Worm (Caenorhabditis elegans) whole organism, L2 larva: ENCODE measurements around the gene K03B8.14.

Experiments used
- C34F6.9 ChIP-seq: fragments of 150-350 bp; optimal IDR thresholded peaks from 2 replicates; lab custom pipeline; 2014; ENCODE audit warnings: missing biosample characterization, missing genetic modification characterization
- R02D3.7 ChIP-seq: fragments of 150-350 bp; optimal IDR thresholded peaks from 2 replicates; lab custom pipeline; 2014; ENCODE audit warnings: missing biosample characterization, missing genetic modification characterization
- Y55F3AM.14 ChIP-seq: fragments of 200-800 bp; sonication (Bioruptor generic); optimal IDR thresholded peaks from 2 replicates; lab custom pipeline; 2018; ENCODE audit warnings: mild to moderate bottlenecking, missing genetic modification characterization, missing compliant biosample characterization
- ZK546.5 ChIP-seq: sonication (generic microtip); optimal IDR thresholded peaks from 2 replicates; lab custom pipeline; 2017; ENCODE audit warnings: missing biosample characterization, missing genetic modification characterization
- alr-1 ChIP-seq: fragments of 150-350 bp; optimal IDR thresholded peaks from 2 replicates; lab custom pipeline; 2014; ENCODE audit warnings: missing biosample characterization, missing genetic modification characterization
- aly-2 ChIP-seq: fragments of 150-350 bp; optimal IDR thresholded peaks from 2 replicates; lab custom pipeline; 2014; ENCODE audit warnings: missing biosample characterization, missing genetic modification characterization
- blmp-1 ChIP-seq: sonication (generic microtip); optimal IDR thresholded peaks from 2 replicates; lab custom pipeline; 2017; ENCODE audit warnings: missing genetic modification characterization, mild to moderate bottlenecking, missing compliant biosample characterization, antibody characterized with exemption, moderate library complexity; ENCODE audit not compliant: insufficient read depth
- ceh-82 ChIP-seq: fragments of 150-350 bp; optimal IDR thresholded peaks from 2 replicates; lab custom pipeline; 2014; ENCODE audit warnings: missing biosample characterization, missing genetic modification characterization
- crh-2 ChIP-seq: sonication (generic microtip); optimal IDR thresholded peaks from 2 replicates; lab custom pipeline; 2017; ENCODE audit warnings: missing biosample characterization, missing genetic modification characterization
- dmd-4 ChIP-seq: sonication (generic microtip); optimal IDR thresholded peaks from 2 replicates; lab custom pipeline; 2017; ENCODE audit warnings: missing biosample characterization, missing genetic modification characterization
- fos-1 ChIP-seq: fragments of 150-350 bp; optimal IDR thresholded peaks from 2 replicates; lab custom pipeline; 2014; ENCODE audit warnings: missing biosample characterization, missing genetic modification characterization
- lin-11 ChIP-seq: fragments of 150-350 bp; sonication (generic microtip); optimal IDR thresholded peaks from 2 replicates; lab custom pipeline; 2014; ENCODE audit warnings: missing biosample characterization, missing genetic modification characterization, inconsistent platforms, mixed read lengths
- lin-13 ChIP-seq: fragments of 150-350 bp; optimal IDR thresholded peaks from 2 replicates; lab custom pipeline; 2014; ENCODE audit warnings: missing biosample characterization, missing genetic modification reagents, missing genetic modification characterization
- lin-39 ChIP-seq: fragments of 150-350 bp; optimal IDR thresholded peaks from 2 replicates; lab custom pipeline; 2014; ENCODE audit warnings: missing biosample characterization, missing genetic modification reagents, missing genetic modification characterization
- lsy-2 ChIP-seq, 2 experiments: fragments of 150-350 bp in 1 of 2; sonication (generic microtip) in 1 of 2; optimal IDR thresholded peaks; 2 replicates each; lab custom pipeline; 2014 to 2017; ENCODE audit warnings: missing biosample characterization in 2 of 2, missing genetic modification characterization in 2 of 2
- mbf-1 ChIP-seq: sonication (generic microtip); optimal IDR thresholded peaks from 2 replicates; lab custom pipeline; 2017; ENCODE audit warnings: missing biosample characterization, missing genetic modification characterization
- mdl-1 ChIP-seq, 2 experiments: fragments of 150-350 bp in 1 of 2; sonication (generic microtip) in 1 of 2; optimal IDR thresholded peaks; 2 replicates each; lab custom pipeline; 2017; ENCODE audit warnings: missing biosample characterization in 2 of 2, missing genetic modification characterization in 2 of 2
- nhr-10 ChIP-seq: sonication (generic microtip); optimal IDR thresholded peaks from 2 replicates; lab custom pipeline; 2017; ENCODE audit warnings: missing biosample characterization, missing genetic modification characterization
- nhr-11 ChIP-seq: fragments of 150-350 bp; optimal IDR thresholded peaks from 2 replicates; lab custom pipeline; 2014; ENCODE audit warnings: missing biosample characterization, missing genetic modification characterization
- nhr-12 ChIP-seq: fragments of 150-350 bp; optimal IDR thresholded peaks from 2 replicates; lab custom pipeline; 2014; ENCODE audit warnings: missing biosample characterization, missing genetic modification characterization
- nhr-23 ChIP-seq: fragments of 150-350 bp; optimal IDR thresholded peaks from 2 replicates; lab custom pipeline; 2014; ENCODE audit warnings: missing biosample characterization, missing genetic modification reagents, missing genetic modification characterization
- nhr-237 ChIP-seq: fragments of 150-350 bp; optimal IDR thresholded peaks from 2 replicates; lab custom pipeline; 2014; ENCODE audit warnings: missing biosample characterization, missing genetic modification characterization
- nhr-25 ChIP-seq: fragments of 150-350 bp; sonication (generic microtip); optimal IDR thresholded peaks from 3 replicates; lab custom pipeline; 2014; ENCODE audit warnings: missing biosample characterization, missing genetic modification characterization
- nhr-6 ChIP-seq: fragments of 150-350 bp; optimal IDR thresholded peaks from 2 replicates; lab custom pipeline; 2014; ENCODE audit warnings: missing biosample characterization, missing genetic modification characterization
- nhr-77 ChIP-seq: fragments of 150-350 bp; optimal IDR thresholded peaks from 2 replicates; lab custom pipeline; 2014; ENCODE audit warnings: missing biosample characterization, missing genetic modification characterization
- sma-3 ChIP-seq: sonication (generic microtip); optimal IDR thresholded peaks from 2 replicates; lab custom pipeline; 2016; ENCODE audit warnings: missing genetic modification reagents, missing genetic modification characterization, missing compliant biosample characterization
- sma-9 ChIP-seq, 2 experiments: fragments of 150-350 bp in 1 of 2; sonication (generic microtip) in 1 of 2; optimal IDR thresholded peaks; 2 replicates each; lab custom pipeline; 2014 to 2016; ENCODE audit warnings: missing genetic modification characterization in 2 of 2, mild to moderate bottlenecking in 1 of 2, missing biosample characterization in 1 of 2, missing compliant biosample characterization in 1 of 2, missing genetic modification reagents in 1 of 2, moderate library complexity in 1 of 2
- snpc-4 ChIP-seq: fragments of 150-350 bp; optimal IDR thresholded peaks from 2 replicates; lab custom pipeline; 2014; ENCODE audit warnings: missing biosample characterization, missing genetic modification characterization
- unc-55 ChIP-seq: fragments of 150-350 bp; sonication (generic microtip); optimal IDR thresholded peaks from 3 replicates; lab custom pipeline; 2014; ENCODE audit warnings: missing biosample characterization, missing genetic modification reagents, missing genetic modification characterization
- unc-62 ChIP-seq: fragments of 150-350 bp; optimal IDR thresholded peaks from 2 replicates; lab custom pipeline; 2014; ENCODE audit warnings: missing biosample characterization, missing genetic modification reagents, missing genetic modification characterization
- ztf-4 ChIP-seq: fragments of 150-350 bp; optimal IDR thresholded peaks from 2 replicates; lab custom pipeline; 2014; ENCODE audit warnings: missing biosample characterization, missing genetic modification characterization

The K03B8.14 gene

DNA sequence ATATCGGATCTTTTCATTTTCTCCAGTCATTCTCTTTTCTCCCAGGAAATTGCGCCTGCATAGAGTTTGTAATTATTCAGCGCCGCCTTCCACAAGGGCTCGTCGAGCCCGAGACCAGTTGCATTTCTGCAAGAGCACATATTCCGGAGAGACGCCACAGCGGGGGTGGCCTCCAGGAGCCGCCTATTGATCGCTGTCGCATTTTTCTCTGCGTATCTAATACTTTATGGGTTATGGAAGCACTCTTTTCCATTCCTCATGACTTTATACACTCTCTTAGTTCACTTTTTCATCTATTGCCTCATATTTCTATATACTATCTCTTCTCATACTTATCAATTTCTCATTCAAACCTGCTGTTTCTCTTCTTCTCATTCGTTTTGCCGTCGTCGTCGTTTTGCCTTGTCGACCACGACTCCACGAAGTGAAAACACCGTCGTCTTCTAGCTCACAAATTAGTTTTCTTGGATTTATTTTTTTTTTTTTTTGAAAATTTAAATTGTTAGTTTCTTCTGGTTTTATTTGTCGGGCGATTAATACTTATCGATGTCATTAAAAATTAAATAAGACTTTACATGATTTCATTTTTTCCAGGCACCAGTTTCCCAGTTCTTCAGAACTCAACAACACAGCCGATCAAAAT, 15.0 kb upstream of the K03B8.14 start, which contains the start of gene cnb-1 (continued):
- TF ChIP-seq ceh-82 (tag; lab: Kevin White, UChicago) (no peak), dmd-4 (no peak), unc-55 (GFP tag; lab: Kevin White, UChicago) (peak; percentile 87), mbf-1 (tag; lab: Kevin White, UChicago) (no peak), nhr-11 (tag; lab: Kevin White, UChicago) (no peak), nhr-25 (tag; lab: Kevin White, UChicago) (no peak), lin-11 (peak; percentile 82), fos-1 (peak; percentile 39), C34F6.9 (tag; lab: Kevin White, UChicago) (peak; percentile 91)

DNA sequence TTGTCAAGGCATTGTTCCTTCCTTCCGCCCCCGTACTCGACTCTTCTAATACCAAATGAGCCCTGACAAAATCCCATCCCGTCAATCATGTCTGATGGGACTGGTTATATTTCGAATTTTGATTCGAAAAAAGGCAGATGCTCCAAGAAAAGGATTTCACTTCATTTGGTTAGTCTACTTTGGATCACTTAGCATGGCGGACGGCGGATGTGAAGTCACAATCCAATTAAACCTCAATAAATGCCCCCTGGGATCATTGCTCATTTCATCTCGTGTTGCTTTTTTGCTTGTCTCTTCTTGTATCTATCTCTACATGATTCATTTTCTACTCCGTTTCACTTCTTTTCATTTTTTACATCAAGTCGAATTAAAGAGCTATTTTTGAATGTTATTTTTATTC, 11.0 kb upstream of the K03B8.14 start:
- no peak for TF ChIP-seq nhr-23
- TF ChIP-seq aly-2 (tag; lab: Kevin White, UChicago): no peak
- no peak for TF ChIP-seq blmp-1
- no peak for TF ChIP-seq alr-1
- no peak for TF ChIP-seq nhr-6 (tag; lab: Kevin White, UChicago)
- no peak for TF ChIP-seq nhr-25 (tag; lab: Kevin White, UChicago)

DNA sequence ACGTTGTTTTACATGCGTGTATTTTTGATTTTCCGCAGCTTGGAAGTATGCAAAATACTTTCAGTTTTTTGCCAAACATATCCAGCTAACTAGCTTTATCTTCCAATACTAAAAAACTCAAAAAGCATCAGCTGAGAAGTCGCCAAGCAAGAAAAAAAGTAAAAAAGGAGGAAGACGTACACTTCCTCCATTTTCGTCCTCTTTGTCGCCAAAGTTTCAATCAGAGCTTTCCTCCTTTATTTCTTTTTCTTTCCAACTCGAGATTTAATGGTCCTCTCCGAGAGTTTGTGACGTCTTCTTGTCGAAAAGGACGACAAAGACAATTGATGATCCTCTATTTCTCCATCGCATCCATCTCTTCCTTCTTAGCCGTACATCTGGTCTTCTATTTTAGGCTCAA, 9.7 kb upstream of the K03B8.14 start:
- TF ChIP-seq unc-55 (GFP tag; lab: Kevin White, UChicago) (no peak), sma-9 (GFP tag; optimal IDR thresholded peaks at IDR 0.05; lab: Kevin White, UChicago) (peak; percentile 16), sma-9 (tag; optimal IDR thresholded peaks at IDR 0.05; lab: Kevin White, UChicago) (no peak)

DNA sequence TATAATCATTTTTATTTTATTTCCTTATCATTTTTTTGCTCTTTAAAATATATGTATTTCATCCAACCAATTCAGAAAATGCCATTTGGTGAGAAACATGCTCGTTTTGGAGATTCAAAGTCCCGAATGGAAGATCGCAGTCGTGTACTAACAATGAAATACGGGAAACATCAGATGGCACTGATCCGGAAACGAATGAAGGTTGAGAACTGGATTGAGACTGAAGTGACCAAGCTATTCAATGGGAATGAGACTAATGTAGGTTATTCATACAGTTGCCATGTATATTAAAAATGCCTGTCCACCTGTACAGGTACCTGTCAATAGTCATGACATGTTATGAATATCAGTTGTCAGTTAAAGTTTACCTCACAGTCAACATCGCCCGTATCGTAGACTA, 7.3 kb upstream of the K03B8.14 start, which contains the start of gene F55C10.5:
TSS of gene F55C10.5 (plus strand) at position 74 of the 400 bp plus-strand sequence.
- no peak for TF ChIP-seq nhr-23
- TF ChIP-seq, all 48 proteins: peak for 0

DNA sequence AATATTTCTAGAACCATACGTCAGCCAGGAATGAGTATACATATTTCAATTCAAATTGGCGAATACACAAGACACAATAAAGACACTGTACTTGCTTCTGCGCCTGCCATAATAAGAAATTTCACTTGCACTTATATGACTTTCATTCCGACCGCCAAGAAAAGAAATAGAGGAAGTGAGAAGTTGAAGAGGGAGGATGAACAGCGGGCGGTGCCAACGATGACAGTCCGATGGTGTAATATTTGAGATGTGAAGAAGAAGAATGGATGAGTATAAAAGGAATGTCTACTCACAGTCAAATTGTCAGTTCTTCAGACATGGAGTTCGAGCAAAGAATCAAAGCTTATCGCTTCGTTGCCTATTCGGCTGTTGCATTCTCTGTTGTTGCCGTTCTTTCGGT, 5.2 kb upstream of the K03B8.14 start, which contains the start of gene col-154:
TSS of gene col-154 (plus strand) at position 301 of the 400 bp plus-strand sequence.
- TF ChIP-seq alr-1: no peak
- TF ChIP-seq lin-39 (tag; lab: Kevin White, UChicago): no peak
- TF ChIP-seq unc-55 (GFP tag; lab: Kevin White, UChicago): no peak
- TF ChIP-seq ZK546.5 (tag; lab: Kevin White, UChicago): no peak
- TF ChIP-seq ztf-4 (tag; lab: Kevin White, UChicago): no peak
- no peak for TF ChIP-seq mdl-1 (tag; optimal IDR thresholded peaks at IDR 0.05; lab: Kevin White, UChicago)
- TF ChIP-seq lsy-2 (tag; optimal IDR thresholded peaks at IDR 0.05; lab: Kevin White, UChicago): no peak
- TF ChIP-seq crh-2 (tag; lab: Kevin White, UChicago): no peak
- no peak for TF ChIP-seq R02D3.7 (tag; lab: Kevin White, UChicago)
- no peak for TF ChIP-seq nhr-25 (tag; lab: Kevin White, UChicago)
- no peak for TF ChIP-seq sma-3 (GFP tag; lab: Kevin White, UChicago)

DNA sequence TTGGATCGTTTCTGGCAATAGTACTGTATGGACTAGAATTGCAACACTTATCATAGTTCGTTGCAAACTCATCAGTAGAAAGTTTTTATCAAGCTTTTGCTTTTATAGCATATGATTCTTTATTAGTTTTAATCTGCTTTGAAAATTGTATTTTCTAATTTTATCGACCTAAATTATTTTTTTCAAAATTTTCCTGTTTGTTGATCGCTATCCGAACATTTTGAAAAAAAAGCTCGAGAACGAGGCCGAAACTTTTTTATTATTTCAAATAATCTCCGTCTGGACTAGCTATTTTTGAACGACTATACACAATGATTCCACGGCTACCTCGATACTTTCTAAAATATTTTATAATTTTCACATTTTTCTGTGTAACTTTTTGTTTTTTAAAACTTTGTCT, 3.9 kb upstream of the K03B8.14 start, which contains the start of gene F55C10.4:
TSS of gene F55C10.4 (plus strand) at position 301 of the 400 bp plus-strand sequence.
- TF ChIP-seq nhr-10 (tag; lab: Kevin White, UChicago): no peak
- TF ChIP-seq lin-11: no peak
- no peak for TF ChIP-seq nhr-25 (tag; lab: Kevin White, UChicago)
- TF ChIP-seq blmp-1: no peak

DNA sequence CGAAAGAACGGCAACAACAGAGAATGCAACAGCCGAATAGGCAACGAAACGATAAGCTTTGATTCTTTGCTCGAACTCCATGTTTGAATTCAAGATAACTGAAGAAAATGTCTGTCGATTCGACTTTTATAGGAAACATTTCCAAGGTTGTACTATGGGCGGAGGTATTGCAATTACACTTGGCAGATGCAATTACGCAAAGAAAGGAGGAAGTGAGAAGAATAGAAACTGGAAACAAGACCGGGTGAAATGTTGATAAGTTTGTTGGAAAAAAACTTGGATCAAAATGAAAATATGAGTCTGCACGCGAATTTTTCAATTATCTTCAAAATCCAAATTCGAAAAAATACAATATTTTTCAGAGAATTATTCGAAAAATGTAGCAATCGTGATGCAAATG, 527 bp upstream of the K03B8.14 start, which contains the start of gene col-155:
TSS of gene col-155 (minus strand) at position 101 of the 400 bp plus-strand sequence.
- TF ChIP-seq nhr-77 (tag; lab: Kevin White, UChicago) (no peak), Y55F3AM.14 (GFP tag; lab: Kevin White, UChicago) (no peak)
- TF ChIP-seq, all 48 proteins: peak for 0

DNA sequence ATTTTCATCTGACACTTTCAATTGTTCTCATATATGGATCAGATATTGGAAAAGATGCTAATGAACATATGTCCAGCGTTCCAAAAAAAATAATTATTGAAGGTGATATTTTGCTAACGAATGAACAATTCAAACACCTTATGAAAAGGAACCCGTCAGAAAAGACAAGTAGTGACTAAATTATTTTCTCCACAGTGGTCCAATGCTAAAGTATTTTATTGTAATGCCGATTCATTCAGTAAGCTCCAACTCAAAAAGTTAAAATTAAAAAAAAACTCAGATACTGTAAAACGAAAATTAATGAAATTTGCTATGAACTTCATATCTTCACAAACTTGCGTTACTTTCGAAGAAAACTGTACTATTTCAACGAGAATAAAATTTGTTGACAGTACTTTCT, 1.7 kb downstream of the K03B8.14 start, which contains the start of gene nas-16:
TSS of gene nas-16 (plus strand) at position 301 of the 400 bp plus-strand sequence.
- TF ChIP-seq mbf-1 (tag; lab: Kevin White, UChicago): no peak
- TF ChIP-seq unc-62 (GFP tag; lab: Kevin White, UChicago): no peak
- TF ChIP-seq lin-13: no peak
- no peak for TF ChIP-seq sma-3 (GFP tag; lab: Kevin White, UChicago)
- no peak for TF ChIP-seq lin-39 (tag; lab: Kevin White, UChicago)
- no peak for TF ChIP-seq Y55F3AM.14 (GFP tag; lab: Kevin White, UChicago)
- no peak for TF ChIP-seq nhr-12 (tag; lab: Kevin White, UChicago)
- no peak for TF ChIP-seq nhr-10 (tag; lab: Kevin White, UChicago)
- no peak for TF ChIP-seq ZK546.5 (tag; lab: Kevin White, UChicago)
- no peak for TF ChIP-seq snpc-4 (tag; lab: Kevin White, UChicago)
- TF ChIP-seq nhr-25 (tag; lab: Kevin White, UChicago): no peak
- TF ChIP-seq lsy-2 (tag; optimal IDR thresholded peaks at IDR 0.05; lab: Kevin White, UChicago): no peak
- no peak for TF ChIP-seq blmp-1
- TF ChIP-seq nhr-237 (tag; lab: Kevin White, UChicago): no peak
- no peak for TF ChIP-seq unc-55 (GFP tag; lab: Kevin White, UChicago)
